Worm (Caenorhabditis elegans) whole organism, L2 larva: ENCODE results near the gene C50F4.8.

Experiments
- C34F6.9 ChIP-seq: fragments of 150-350 bp; optimal IDR thresholded peaks from 2 replicates; lab custom pipeline; 2014; ENCODE audit warnings: missing biosample characterization, missing genetic modification characterization
- F13H6.1 ChIP-seq: sonication (generic microtip); optimal IDR thresholded peaks from 2 replicates; lab custom pipeline; 2016; ENCODE audit warnings: missing genetic modification characterization, missing compliant biosample characterization
- R02D3.7 ChIP-seq: fragments of 150-350 bp; optimal IDR thresholded peaks from 2 replicates; lab custom pipeline; 2014; ENCODE audit warnings: missing biosample characterization, missing genetic modification characterization
- Y55F3AM.14 ChIP-seq: fragments of 200-800 bp; sonication (Bioruptor generic); optimal IDR thresholded peaks from 2 replicates; lab custom pipeline; 2018; ENCODE audit warnings: mild to moderate bottlenecking, missing genetic modification characterization, missing compliant biosample characterization
- ZK546.5 ChIP-seq: sonication (generic microtip); optimal IDR thresholded peaks from 2 replicates; lab custom pipeline; 2017; ENCODE audit warnings: missing biosample characterization, missing genetic modification characterization
- alr-1 ChIP-seq: fragments of 150-350 bp; optimal IDR thresholded peaks from 2 replicates; lab custom pipeline; 2014; ENCODE audit warnings: missing biosample characterization, missing genetic modification characterization
- aly-2 ChIP-seq: fragments of 150-350 bp; optimal IDR thresholded peaks from 2 replicates; lab custom pipeline; 2014; ENCODE audit warnings: missing biosample characterization, missing genetic modification characterization
- ama-1 ChIP-seq: fragments of 150-350 bp; optimal IDR thresholded peaks from 2 replicates; lab custom pipeline; 2018; ENCODE audit warnings: inconsistent platforms
- blmp-1 ChIP-seq: sonication (generic microtip); optimal IDR thresholded peaks from 2 replicates; lab custom pipeline; 2017; ENCODE audit warnings: missing genetic modification characterization, mild to moderate bottlenecking, missing compliant biosample characterization, antibody characterized with exemption, moderate library complexity; ENCODE audit not compliant: insufficient read depth
- ceh-16 ChIP-seq: fragments of 150-350 bp; optimal IDR thresholded peaks from 2 replicates; lab custom pipeline; 2014; ENCODE audit warnings: missing biosample characterization, missing genetic modification characterization
- ceh-82 ChIP-seq: fragments of 150-350 bp; optimal IDR thresholded peaks from 2 replicates; lab custom pipeline; 2014; ENCODE audit warnings: missing biosample characterization, missing genetic modification characterization
- crh-2 ChIP-seq: sonication (generic microtip); optimal IDR thresholded peaks from 2 replicates; lab custom pipeline; 2017; ENCODE audit warnings: missing biosample characterization, missing genetic modification characterization
- dmd-4 ChIP-seq: sonication (generic microtip); optimal IDR thresholded peaks from 2 replicates; lab custom pipeline; 2017; ENCODE audit warnings: missing biosample characterization, missing genetic modification characterization
- egl-27 ChIP-seq: sonication (generic microtip); optimal IDR thresholded peaks from 3 replicates; lab custom pipeline; 2017; ENCODE audit warnings: missing biosample characterization, missing genetic modification reagents, missing genetic modification characterization
- elt-1 ChIP-seq: fragments of 150-350 bp; optimal IDR thresholded peaks from 2 replicates; lab custom pipeline; 2014; ENCODE audit warnings: missing biosample characterization, missing genetic modification characterization
- fos-1 ChIP-seq: fragments of 150-350 bp; optimal IDR thresholded peaks from 2 replicates; lab custom pipeline; 2014; ENCODE audit warnings: missing biosample characterization, missing genetic modification characterization
- gmeb-1 ChIP-seq: fragments of 150-350 bp; optimal IDR thresholded peaks from 2 replicates; lab custom pipeline; 2014; ENCODE audit warnings: missing biosample characterization, missing genetic modification characterization
- lin-11 ChIP-seq: fragments of 150-350 bp; sonication (generic microtip); optimal IDR thresholded peaks from 2 replicates; lab custom pipeline; 2014; ENCODE audit warnings: missing biosample characterization, missing genetic modification characterization, inconsistent platforms, mixed read lengths
- lin-13 ChIP-seq: fragments of 150-350 bp; optimal IDR thresholded peaks from 2 replicates; lab custom pipeline; 2014; ENCODE audit warnings: missing biosample characterization, missing genetic modification reagents, missing genetic modification characterization
- lin-39 ChIP-seq: fragments of 150-350 bp; optimal IDR thresholded peaks from 2 replicates; lab custom pipeline; 2014; ENCODE audit warnings: missing biosample characterization, missing genetic modification reagents, missing genetic modification characterization
- lsy-2 ChIP-seq, 2 experiments: fragments of 150-350 bp in 1 of 2; sonication (generic microtip) in 1 of 2; optimal IDR thresholded peaks; 2 replicates each; lab custom pipeline; 2014 to 2017; ENCODE audit warnings: missing biosample characterization in 2 of 2, missing genetic modification characterization in 2 of 2
- mab-5 ChIP-seq: fragments of 150-350 bp; optimal IDR thresholded peaks from 2 replicates; lab custom pipeline; 2014; ENCODE audit warnings: missing biosample characterization, missing genetic modification characterization
- mbf-1 ChIP-seq: sonication (generic microtip); optimal IDR thresholded peaks from 2 replicates; lab custom pipeline; 2017; ENCODE audit warnings: missing biosample characterization, missing genetic modification characterization
- mdl-1 ChIP-seq, 2 experiments: fragments of 150-350 bp in 1 of 2; sonication (generic microtip) in 1 of 2; optimal IDR thresholded peaks; 2 replicates each; lab custom pipeline; 2017; ENCODE audit warnings: missing biosample characterization in 2 of 2, missing genetic modification characterization in 2 of 2
- nhr-11 ChIP-seq: fragments of 150-350 bp; optimal IDR thresholded peaks from 2 replicates; lab custom pipeline; 2014; ENCODE audit warnings: missing biosample characterization, missing genetic modification characterization
- nhr-12 ChIP-seq: fragments of 150-350 bp; optimal IDR thresholded peaks from 2 replicates; lab custom pipeline; 2014; ENCODE audit warnings: missing biosample characterization, missing genetic modification characterization
- nhr-129 ChIP-seq: fragments of 150-350 bp; optimal IDR thresholded peaks from 2 replicates; lab custom pipeline; 2014; ENCODE audit warnings: missing biosample characterization, missing genetic modification characterization
- nhr-21 ChIP-seq: fragments of 150-350 bp; optimal IDR thresholded peaks from 2 replicates; lab custom pipeline; 2014; ENCODE audit warnings: missing biosample characterization, missing genetic modification characterization
- nhr-237 ChIP-seq: fragments of 150-350 bp; optimal IDR thresholded peaks from 2 replicates; lab custom pipeline; 2014; ENCODE audit warnings: missing biosample characterization, missing genetic modification characterization
- nhr-25 ChIP-seq: fragments of 150-350 bp; sonication (generic microtip); optimal IDR thresholded peaks from 3 replicates; lab custom pipeline; 2014; ENCODE audit warnings: missing biosample characterization, missing genetic modification characterization
- nhr-77 ChIP-seq: fragments of 150-350 bp; optimal IDR thresholded peaks from 2 replicates; lab custom pipeline; 2014; ENCODE audit warnings: missing biosample characterization, missing genetic modification characterization
- sem-4 ChIP-seq: fragments of 150-350 bp; optimal IDR thresholded peaks from 2 replicates; lab custom pipeline; 2014; ENCODE audit warnings: missing biosample characterization, missing genetic modification reagents, missing genetic modification characterization
- skn-1 ChIP-seq: sonication (generic microtip); optimal IDR thresholded peaks from 2 replicates; lab custom pipeline; 2017; ENCODE audit warnings: missing biosample characterization, missing genetic modification characterization
- sma-3 ChIP-seq: sonication (generic microtip); optimal IDR thresholded peaks from 2 replicates; lab custom pipeline; 2016; ENCODE audit warnings: missing genetic modification reagents, missing genetic modification characterization, missing compliant biosample characterization
- sma-9 ChIP-seq, 2 experiments: fragments of 150-350 bp in 1 of 2; sonication (generic microtip) in 1 of 2; optimal IDR thresholded peaks; 2 replicates each; lab custom pipeline; 2014 to 2016; ENCODE audit warnings: missing genetic modification characterization in 2 of 2, mild to moderate bottlenecking in 1 of 2, missing biosample characterization in 1 of 2, missing compliant biosample characterization in 1 of 2, missing genetic modification reagents in 1 of 2, moderate library complexity in 1 of 2
- snpc-4 ChIP-seq: fragments of 150-350 bp; optimal IDR thresholded peaks from 2 replicates; lab custom pipeline; 2014; ENCODE audit warnings: missing biosample characterization, missing genetic modification characterization
- unc-39 ChIP-seq: fragments of 150-350 bp; optimal IDR thresholded peaks from 2 replicates; lab custom pipeline; 2014; ENCODE audit warnings: missing biosample characterization, missing genetic modification characterization
- unc-55 ChIP-seq: fragments of 150-350 bp; sonication (generic microtip); optimal IDR thresholded peaks from 3 replicates; lab custom pipeline; 2014; ENCODE audit warnings: missing biosample characterization, missing genetic modification reagents, missing genetic modification characterization
- unc-62 ChIP-seq: fragments of 150-350 bp; optimal IDR thresholded peaks from 2 replicates; lab custom pipeline; 2014; ENCODE audit warnings: missing biosample characterization, missing genetic modification reagents, missing genetic modification characterization
- zag-1 ChIP-seq: fragments of 150-350 bp; optimal IDR thresholded peaks from 2 replicates; lab custom pipeline; 2014; ENCODE audit warnings: missing biosample characterization, missing genetic modification characterization
- ztf-1 ChIP-seq: fragments of 200-800 bp; sonication (Bioruptor generic); conservative IDR thresholded peaks from 2 replicates; pipeline ENCODE4 v1.3.6; 2022; ENCODE audit warnings: missing genetic modification characterization, missing compliant biosample characterization
- ztf-4 ChIP-seq: fragments of 150-350 bp; optimal IDR thresholded peaks from 2 replicates; lab custom pipeline; 2014; ENCODE audit warnings: missing biosample characterization, missing genetic modification characterization

C50F4.8 gene

ce11 chrV:9546042-9546581, 27.5 kb upstream of the C50F4.8 start, which contains the start of gene C50F4.6:
Gene C50F4.6 (plus strand): TSS chrV:9546092.
- TF ChIP-seq lsy-2 (tag; optimal IDR thresholded peaks at IDR 0.05; lab: Kevin White, UChicago) = peak in 1 of 2 experiments; percentile 13
- no peak for TF ChIP-seq unc-55 (GFP tag; lab: Kevin White, UChicago)
- TF ChIP-seq, all 48 proteins: peak for 1

ce11 chrV:9545238-9545709, 26.6 kb upstream of the C50F4.8 start, which contains the start of the genes his-35 and his-41:
Gene his-35 (minus strand): TSS chrV:9545288.
Gene his-41 (plus strand): TSS chrV:9545536.
- TF ChIP-seq unc-55 (GFP tag; lab: Kevin White, UChicago) (peak; percentile 15), lin-11 (tag; lab: Kevin White, UChicago) (peak; percentile 35), nhr-21 (peak; percentile 11), skn-1 (tag; lab: Kevin White, UChicago) (no peak), ztf-4 (no peak), snpc-4 (tag; lab: Kevin White, UChicago) (no peak), ZK546.5 (no peak), sma-9 (GFP tag; optimal IDR thresholded peaks at IDR 0.05; lab: Kevin White, UChicago) (peak; percentile 37), sma-9 (tag; optimal IDR thresholded peaks at IDR 0.05; lab: Kevin White, UChicago) (no peak), nhr-12 (tag; lab: Kevin White, UChicago) (no peak), blmp-1 (no peak), fos-1 (tag; lab: Kevin White, UChicago) (peak; percentile 48), C34F6.9 (tag; lab: Kevin White, UChicago) (peak; percentile 74), nhr-77 (no peak), ztf-1 (GFP tag; lab: Robert Waterston, UW) (no peak), unc-62 (no peak), gmeb-1 (tag; lab: Kevin White, UChicago) (peak; percentile 53), mdl-1 (tag; optimal IDR thresholded peaks at IDR 0.05; lab: Kevin White, UChicago) (peak in 1 of 2 experiments; percentile 31), ama-1 (peak; percentile 77), sma-3 (GFP tag; lab: Kevin White, UChicago) (peak; percentile 50), nhr-237 (tag; lab: Kevin White, UChicago) (no peak), nhr-11 (tag; lab: Kevin White, UChicago) (no peak), zag-1 (tag; lab: Kevin White, UChicago) (no peak), mbf-1 (tag; lab: Kevin White, UChicago) (no peak), dmd-4 (tag; lab: Kevin White, UChicago) (no peak), aly-2 (tag; lab: Kevin White, UChicago) (no peak), elt-1 (tag; lab: Kevin White, UChicago) (no peak), R02D3.7 (tag; lab: Kevin White, UChicago) (no peak), crh-2 (peak; percentile 51), F13H6.1 (tag; lab: Kevin White, UChicago) (peak; percentile 62), lin-39 (no peak), lsy-2 (tag; optimal IDR thresholded peaks at IDR 0.05; lab: Kevin White, UChicago) (peak; percentile 38 to 51), egl-27 (no peak), ceh-82 (tag; lab: Kevin White, UChicago) (no peak), lin-13 (GFP tag; lab: Kevin White, UChicago) (peak; percentile 15)

ce11 chrV:9544176-9544632, 25.5 kb upstream of the C50F4.8 start, which contains the start of gene mdf-1:
Gene mdf-1 (minus strand): TSS chrV:9544226.
- no peak for TF ChIP-seq dmd-4 (tag; lab: Kevin White, UChicago)
- TF ChIP-seq nhr-237 (tag; lab: Kevin White, UChicago) = no peak
- TF ChIP-seq unc-39 (tag; lab: Kevin White, UChicago) = no peak
- TF ChIP-seq nhr-21 = peak; percentile 73
- peak; percentile 37 for TF ChIP-seq snpc-4 (tag; lab: Kevin White, UChicago)
- no peak for TF ChIP-seq ztf-1 (GFP tag; lab: Robert Waterston, UW)
- TF ChIP-seq sem-4 (tag; lab: Kevin White, UChicago) = peak; percentile 70
- peak; percentile 44 for TF ChIP-seq fos-1 (tag; lab: Kevin White, UChicago)
- TF ChIP-seq mbf-1 (tag; lab: Kevin White, UChicago) = no peak
- peak; percentile 83 for TF ChIP-seq gmeb-1 (tag; lab: Kevin White, UChicago)
- TF ChIP-seq mdl-1 (tag; optimal IDR thresholded peaks at IDR 0.05; lab: Kevin White, UChicago) = no peak
- peak; percentile 39 for TF ChIP-seq ztf-4
- TF ChIP-seq F13H6.1 (tag; lab: Kevin White, UChicago) = peak; percentile 59
- no peak for TF ChIP-seq ceh-82 (tag; lab: Kevin White, UChicago)
- peak; percentile 11 for TF ChIP-seq ceh-16 (tag; lab: Kevin White, UChicago)
- peak; percentile 84 for TF ChIP-seq crh-2
- TF ChIP-seq blmp-1 = peak; percentile 38
- TF ChIP-seq zag-1 (tag; lab: Kevin White, UChicago) = no peak
- peak; percentile 60 for TF ChIP-seq sma-9 (GFP tag; optimal IDR thresholded peaks at IDR 0.05; lab: Kevin White, UChicago)
- no peak for TF ChIP-seq sma-9 (tag; optimal IDR thresholded peaks at IDR 0.05; lab: Kevin White, UChicago)
- TF ChIP-seq mab-5 = peak; percentile 35
- no peak for TF ChIP-seq ZK546.5
- peak; percentile 83 for TF ChIP-seq unc-55 (GFP tag; lab: Kevin White, UChicago)
- peak; percentile 53 for TF ChIP-seq nhr-25 (tag; lab: Kevin White, UChicago)
- peak; percentile 28 for TF ChIP-seq Y55F3AM.14
- no peak for TF ChIP-seq unc-62
- TF ChIP-seq lin-11 (tag; lab: Kevin White, UChicago) = peak; percentile 54
- TF ChIP-seq lin-13 (GFP tag; lab: Kevin White, UChicago) = peak; percentile 87
- peak in 1 of 2 experiments; percentile 79 for TF ChIP-seq lsy-2 (tag; optimal IDR thresholded peaks at IDR 0.05; lab: Kevin White, UChicago)
- TF ChIP-seq nhr-129 (tag; lab: Kevin White, UChicago) = peak; percentile 83
- peak; percentile 71 for TF ChIP-seq sma-3 (GFP tag; lab: Kevin White, UChicago)
- no peak for TF ChIP-seq egl-27
- TF ChIP-seq alr-1 (tag; lab: Kevin White, UChicago) = no peak
- TF ChIP-seq C34F6.9 (tag; lab: Kevin White, UChicago) = peak; percentile 82
- peak; percentile 47 for TF ChIP-seq ama-1
